Worm (Caenorhabditis elegans) whole organism, L4/young adult: Measurements from ENCODE around the gene F11A5.5.

Experiments used
- W03F9.2 ChIP-seq: fragments of 150-350 bp; optimal IDR thresholded peaks from 2 replicates; lab custom pipeline; 2014; ENCODE audit warnings: missing biosample characterization, missing genetic modification characterization
- dao-5 ChIP-seq: sonication (generic microtip); optimal IDR thresholded peaks from 2 replicates; lab custom pipeline; 2016; ENCODE audit warnings: missing genotype, missing genetic modification characterization, moderate library complexity, missing compliant biosample characterization
- him-1 ChIP-seq: sonication (generic microtip); optimal IDR thresholded peaks from 2 replicates; lab custom pipeline; 2016; ENCODE audit warnings: missing genotype, missing genetic modification reagents, missing genetic modification characterization, missing compliant biosample characterization

Gene F11A5.5

ce11 chrV:16175757-16176156 lies 22.4 kb upstream of the F11A5.5 start, which contains the start of gene cyp-33D1:
TSS of gene cyp-33D1 (minus strand) at chrV:16175857.
- TF ChIP-seq dao-5 (tag; lab: Kevin White, UChicago): no peak
- no peak for TF ChIP-seq W03F9.2 (tag; lab: Kevin White, UChicago)
- no peak for TF ChIP-seq him-1

DNA sequence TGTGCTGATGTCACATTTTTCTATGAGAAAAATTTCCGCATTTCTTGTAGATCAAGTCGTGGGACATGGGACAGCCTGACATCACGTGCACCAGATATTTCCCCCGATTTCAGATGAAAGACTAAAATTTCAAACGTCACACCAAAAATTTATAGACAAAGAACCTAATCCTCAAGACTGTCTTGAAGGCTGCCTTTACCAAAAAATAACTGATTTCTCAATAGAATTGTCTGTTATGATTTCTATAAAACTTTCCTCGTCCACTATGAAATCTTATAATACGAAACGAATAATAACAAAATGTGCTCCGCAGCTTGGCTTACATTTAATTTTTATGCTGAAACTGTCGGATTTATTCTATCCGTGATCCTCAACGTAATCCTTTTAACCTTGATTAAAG lies 17.8 kb upstream of the F11A5.5 start, which contains the start of gene str-106:
Gene str-106 (plus strand): TSS at position 301 of the 400 bp plus-strand sequence.
- TF ChIP-seq W03F9.2 (tag; lab: Kevin White, UChicago) (no peak), him-1 (no peak), dao-5 (tag; lab: Kevin White, UChicago) (no peak)

DNA sequence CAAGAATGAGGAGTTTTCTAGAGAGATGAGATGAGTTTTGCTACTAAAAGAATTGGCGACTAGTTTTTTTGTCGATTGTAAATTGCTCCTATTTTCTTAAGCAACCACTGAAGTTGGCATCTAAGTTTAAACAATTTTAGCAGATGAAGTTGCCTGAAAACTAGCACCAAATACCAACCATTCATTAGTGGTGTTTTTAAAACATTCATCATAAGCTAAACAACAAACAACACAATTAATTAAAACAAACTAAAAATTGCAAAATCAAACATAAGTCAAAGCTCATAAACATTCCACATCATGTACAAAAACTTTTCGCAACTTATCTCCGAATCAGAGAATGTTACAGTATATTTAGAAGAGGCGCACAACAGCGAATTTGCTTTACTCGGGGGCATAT lies 16.0 kb upstream of the F11A5.5 start, which contains the start of gene srz-13:
Gene srz-13 (plus strand): TSS at position 301 of the 400 bp plus-strand sequence.
- TF ChIP-seq W03F9.2 (tag; lab: Kevin White, UChicago) (no peak), dao-5 (tag; lab: Kevin White, UChicago) (no peak), him-1 (no peak)

DNA sequence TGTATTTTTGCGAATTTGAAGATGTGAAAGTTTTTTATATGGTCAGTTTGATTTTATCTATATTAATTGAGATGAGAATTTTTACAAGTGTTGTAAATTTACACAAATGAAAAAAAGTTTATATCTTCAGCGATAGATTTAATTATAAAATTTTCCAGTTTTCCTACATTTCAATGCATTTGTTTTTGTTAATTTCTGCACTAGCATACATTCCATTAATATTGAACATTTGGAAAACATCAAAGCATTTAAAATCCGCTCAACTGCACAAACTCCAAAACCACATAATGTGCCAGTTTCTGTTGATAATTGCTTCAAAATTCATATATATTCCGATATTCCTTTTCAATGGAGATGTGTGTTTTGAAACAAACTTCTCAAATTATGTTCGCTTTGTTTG lies 15.2 kb upstream of the F11A5.5 start, which contains the start of gene srh-277:
Gene srh-277 (plus strand): TSS at position 301 of the 400 bp plus-strand sequence.
- no peak for TF ChIP-seq dao-5 (tag; lab: Kevin White, UChicago)
- TF ChIP-seq W03F9.2 (tag; lab: Kevin White, UChicago): no peak
- TF ChIP-seq him-1: no peak

- TF ChIP-seq W03F9.2 (tag; lab: Kevin White, UChicago) (no peak), dao-5 (tag; lab: Kevin White, UChicago) (no peak), him-1 (no peak)
Measured at ce11 chrV:16183357-16183756, 14.8 kb upstream of the F11A5.5 start, which contains the start of gene srz-14. TSS of gene srz-14 (plus strand) at chrV:16183657.

ce11 chrV:16190485-16190884 lies 7.6 kb upstream of the F11A5.5 start, which contains the start of gene srh-281:
TSS of gene srh-281 (plus strand) at chrV:16190785.
- TF ChIP-seq W03F9.2 (tag; lab: Kevin White, UChicago): no peak
- TF ChIP-seq him-1: no peak
- no peak for TF ChIP-seq dao-5 (tag; lab: Kevin White, UChicago)

DNA sequence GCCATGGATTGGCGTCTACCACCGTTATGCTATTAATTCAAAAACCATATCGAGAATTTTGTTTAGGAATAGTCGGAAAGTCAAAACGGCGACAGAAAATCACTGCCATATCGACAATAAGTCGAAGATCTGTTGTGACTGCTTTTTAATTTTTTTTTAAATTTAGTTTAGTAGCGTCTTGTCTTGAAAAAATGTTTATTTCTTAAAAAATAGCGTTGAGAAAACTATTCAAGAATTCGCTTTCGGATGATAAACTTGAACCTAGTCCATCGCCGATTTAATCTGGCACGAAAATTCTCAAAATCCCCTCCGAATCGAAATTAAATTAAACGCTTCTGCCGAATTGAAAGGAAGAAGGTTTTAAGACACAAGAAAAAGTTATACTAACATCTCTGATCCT lies 6.0 kb upstream of the F11A5.5 start, which contains the start of gene srh-279:
Gene srh-279 (plus strand): TSS at position 301 of the 400 bp plus-strand sequence.
- TF ChIP-seq him-1 (no peak), dao-5 (tag; lab: Kevin White, UChicago) (no peak), W03F9.2 (tag; lab: Kevin White, UChicago) (no peak)

ce11 chrV:16194639-16195038 lies 3.5 kb upstream of the F11A5.5 start, which contains the start of gene rabr-4:
TSS of gene rabr-4 (plus strand) at chrV:16194939.
- TF ChIP-seq dao-5 (tag; lab: Kevin White, UChicago): no peak
- TF ChIP-seq W03F9.2 (tag; lab: Kevin White, UChicago): no peak
- no peak for TF ChIP-seq him-1

ce11 chrV:16195379-16195778 lies 2.7 kb upstream of the F11A5.5 start, which contains the start of gene rabr-3:
TSS of gene rabr-3 (plus strand) at chrV:16195679.
- TF ChIP-seq W03F9.2 (tag; lab: Kevin White, UChicago) (no peak), him-1 (no peak), dao-5 (tag; lab: Kevin White, UChicago) (no peak)

ce11 chrV:16201730-16202129 lies 3.6 kb downstream of the F11A5.5 start, which contains the start of gene F11A5.17:
TSS of gene F11A5.17 (plus strand) at chrV:16202030.
- TF ChIP-seq W03F9.2 (tag; lab: Kevin White, UChicago) (no peak), dao-5 (tag; lab: Kevin White, UChicago) (no peak), him-1 (no peak)

DNA sequence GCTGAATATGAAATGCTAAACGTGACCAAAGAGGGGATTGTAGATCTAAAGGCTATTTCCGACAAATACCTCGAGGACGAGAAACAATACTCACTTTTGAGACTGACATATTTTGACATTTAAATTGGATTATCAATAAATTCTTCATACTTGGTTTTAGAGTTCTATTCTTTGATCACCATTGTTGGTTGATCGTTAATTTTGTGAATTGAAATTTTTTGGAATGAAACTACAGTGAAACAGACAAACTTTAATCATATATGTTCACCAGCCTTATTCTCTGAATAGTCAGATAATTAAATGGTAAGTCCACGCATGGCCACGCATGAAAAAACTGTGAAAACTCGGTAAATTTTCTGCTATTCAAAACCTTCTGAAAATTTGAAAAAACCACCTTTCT lies 4.5 kb downstream of the F11A5.5 start, which contains the start of gene F11A5.18:
Gene F11A5.18 (plus strand): TSS at position 301 of the 400 bp plus-strand sequence.
- no peak for TF ChIP-seq dao-5 (tag; lab: Kevin White, UChicago)
- no peak for TF ChIP-seq W03F9.2 (tag; lab: Kevin White, UChicago)
- TF ChIP-seq him-1: no peak

ce11 chrV:16204888-16205287 lies 6.8 kb downstream of the F11A5.5 start, which contains the start of gene irld-26:
TSS of gene irld-26 (plus strand) at chrV:16205188.
- TF ChIP-seq dao-5 (tag; lab: Kevin White, UChicago) (no peak), him-1 (no peak), W03F9.2 (tag; lab: Kevin White, UChicago) (no peak)

- TF ChIP-seq dao-5 (tag; lab: Kevin White, UChicago) (no peak), W03F9.2 (tag; lab: Kevin White, UChicago) (no peak), him-1 (no peak)
Measured at ce11 chrV:16209837-16210236, 11.7 kb downstream of the F11A5.5 start, which contains the start of gene oac-15. TSS of gene oac-15 (minus strand) at chrV:16209937.

ce11 chrV:16210257-16211002 lies 12.3 kb downstream of the F11A5.5 start, which contains the start of gene F11A5.16:
TSS of gene F11A5.16 (plus strand) at chrV:16210952.
- TF ChIP-seq dao-5 (tag; lab: Kevin White, UChicago) (no peak), W03F9.2 (tag; lab: Kevin White, UChicago) (no peak), him-1 (no peak)
